Worm (Caenorhabditis elegans): ENCODE measurements around the gene F20G2.1.

Gene F20G2.1

ce11 chrV:13787948-13788681 is 34.7 kb upstream of the F20G2.1 start:
- TF ChIP-seq unc-86 (tag; optimal IDR thresholded peaks at IDR 0.05): no peak
- no peak for TF ChIP-seq fkh-6 (tag; optimal IDR thresholded peaks at IDR 0.05)
- no peak for TF ChIP-seq unc-55 (GFP tag; optimal IDR thresholded peaks at IDR 0.05)
- TF ChIP-seq nhr-232 (tag; optimal IDR thresholded peaks at IDR 0.05): no peak
- TF ChIP-seq unc-42 (tag; optimal IDR thresholded peaks at IDR 0.05): no peak
- no peak for TF ChIP-seq ceh-22 (tag; optimal IDR thresholded peaks at IDR 0.05)
- TF ChIP-seq syd-9 (tag; optimal IDR thresholded peaks at IDR 0.05): no peak
- no peak for TF ChIP-seq odd-2 (tag; optimal IDR thresholded peaks at IDR 0.05)
- TF ChIP-seq nfya-1 (tag; optimal IDR thresholded peaks at IDR 0.05): no peak
- no peak for TF ChIP-seq zip-5 (tag; optimal IDR thresholded peaks at IDR 0.05)
- no peak for TF ChIP-seq sdc-2 (tag; optimal IDR thresholded peaks at IDR 0.05)
- no peak for TF ChIP-seq ceh-24 (tag; optimal IDR thresholded peaks at IDR 0.05)
- no peak for TF ChIP-seq Y22D7AL.16 (tag; optimal IDR thresholded peaks at IDR 0.05)

- TF ChIP-seq tbx-2 (tag; optimal IDR thresholded peaks at IDR 0.05) (peak; percentile 14), ets-4 (tag; optimal IDR thresholded peaks at IDR 0.05) (peak; percentile 14), ceh-30 (tag; optimal IDR thresholded peaks at IDR 0.05) (no peak), pha-4 (tag; optimal IDR thresholded peaks at IDR 0.05) (no peak), dmd-4 (tag; optimal IDR thresholded peaks at IDR 0.05; ENCODE audit: borderline replicate concordance) (no peak), elt-2 (tag; optimal IDR thresholded peaks at IDR 0.05) (peak; percentile 12), pros-1 (tag; optimal IDR thresholded peaks at IDR 0.05) (no peak), nfya-1 (tag; optimal IDR thresholded peaks at IDR 0.05) (peak; percentile 60), zip-5 (tag; optimal IDR thresholded peaks at IDR 0.05) (no peak), lin-11 (tag; optimal IDR thresholded peaks at IDR 0.05) (no peak), ceh-31 (tag; optimal IDR thresholded peaks at IDR 0.05) (peak; percentile 14), ahr-1 (tag; optimal IDR thresholded peaks at IDR 0.05) (no peak), nhr-232 (tag; optimal IDR thresholded peaks at IDR 0.05) (no peak)
Measured at ce11 chrV:13787225-13787898, 34.0 kb upstream of the F20G2.1 start, which contains the start of the genes F53C11.4 and F53C11.5. Gene F53C11.4 (minus strand): TSS chrV:13787352. Gene F53C11.5 (plus strand): TSS chrV:13787549.

- TF ChIP-seq fkh-10 (GFP tag; optimal IDR thresholded peaks at IDR 0.05) (no peak), ceh-6 (GFP tag; optimal IDR thresholded peaks at IDR 0.05) (no peak), nfya-1 (tag; optimal IDR thresholded peaks at IDR 0.05) (no peak), madf-2 (tag; optimal IDR thresholded peaks at IDR 0.05) (no peak), fax-1 (tag; optimal IDR thresholded peaks at IDR 0.05) (no peak), ceh-19 (GFP tag; optimal IDR thresholded peaks at IDR 0.05) (no peak), mec-3 (tag; optimal IDR thresholded peaks at IDR 0.05; ENCODE audit: borderline replicate concordance) (no peak)
Measured at ce11 chrV:13785767-13786166, 32.4 kb upstream of the F20G2.1 start.

ce11 chrV:13782190-13782589 is 28.8 kb upstream of the F20G2.1 start, which contains the start of gene decr-1.1:
Gene decr-1.1 (plus strand): TSS chrV:13782399.
- TF ChIP-seq ahr-1 (tag; optimal IDR thresholded peaks at IDR 0.05): no peak
- TF ChIP-seq ceh-45 (GFP tag; IDR thresholded peaks at IDR 0.05): no peak
- TF ChIP-seq ceh-48 (tag; optimal IDR thresholded peaks at IDR 0.05): peak; percentile 3
- TF ChIP-seq pag-3 (tag; optimal IDR thresholded peaks at IDR 0.05; ENCODE audit: borderline replicate concordance): no peak
- no peak for TF ChIP-seq pax-1 (tag; optimal IDR thresholded peaks at IDR 0.05)
- no peak for TF ChIP-seq ama-1 (optimal IDR thresholded peaks at IDR 0.05)
- no peak for TF ChIP-seq pha-2 (tag; optimal IDR thresholded peaks at IDR 0.05)
- no peak for TF ChIP-seq nhr-11 (tag; optimal IDR thresholded peaks at IDR 0.05)
